Fruit fly (Drosophila melanogaster) S2 (cell line): ENCODE results near the gene CG10019.

ENCODE experiments used
- CG8478 ChIP-seq: fragments of >200 bp; optimal IDR thresholded peaks from 2 replicates; lab custom pipeline; 2018
- CTCF ChIP-seq, 2 experiments: fragments of >200 bp; optimal IDR thresholded peaks; 2 replicates each; lab custom pipeline; 2018

DNA sequence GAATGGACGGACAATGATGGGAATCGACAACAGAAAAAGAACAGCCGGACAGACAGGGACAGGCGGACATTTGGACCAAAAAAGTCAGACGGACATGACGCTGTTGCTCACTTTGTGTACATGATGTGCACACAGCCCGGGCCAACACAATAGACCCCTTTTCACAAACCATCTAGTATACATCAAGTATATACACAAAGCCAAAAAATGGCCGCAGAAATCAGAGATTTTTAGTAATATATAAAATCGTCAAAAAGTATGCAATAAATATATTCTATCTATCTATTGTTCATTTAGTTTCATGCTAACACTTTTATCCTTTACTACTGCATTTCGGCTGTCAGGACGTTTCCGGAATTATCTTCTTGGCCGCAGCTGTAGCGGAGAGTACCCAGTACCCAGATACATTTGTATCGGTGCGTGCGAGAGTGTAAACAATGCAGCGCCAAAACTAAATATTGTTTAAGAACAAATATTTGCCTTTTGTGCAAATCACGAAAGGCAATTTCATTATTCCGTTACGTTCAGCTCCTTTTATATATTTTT, 10.8 kb upstream of the CG10019 start:
- TF ChIP-seq CG8478 (lab: Kevin White, UChicago) (no peak), CTCF (optimal IDR thresholded peaks at IDR 0.05; lab: Kevin White, UChicago) (no peak)
